Fruit fly (Drosophila melanogaster) whole organism, embryonic: ENCODE data around the gene Abl.
A peak's percentile ranks its signal among the peaks of the same experiment; 100 is the strongest.

Experiments used
- ATbp ChIP-seq: fragments of 200-800 bp; sonication (Bioruptor generic); optimal IDR thresholded peaks from 2 replicates; lab custom pipeline; 2017; ENCODE audit warnings: missing biosample characterization, mild to moderate bottlenecking, missing genetic modification characterization, missing genetic modification reagents
- C15 ChIP-seq: fragments of 200-800 bp; sonication (Bioruptor generic); IDR thresholded peaks from 3 replicates; pipeline ENCODE4 v1.3.6; 2022; ENCODE audit warnings: missing biosample characterization, missing genetic modification characterization
- CG1024 ChIP-seq: fragments of 200-800 bp; sonication (Bioruptor generic); IDR thresholded peaks from 2 replicates; pipeline ENCODE4 v1.3.6; 2022; ENCODE audit warnings: missing biosample characterization, missing genetic modification characterization
- CG10543 ChIP-seq: fragments of 200-800 bp; sonication (Bioruptor generic); optimal IDR thresholded peaks from 3 replicates; lab custom pipeline; 2017; ENCODE audit warnings: missing biosample characterization, mild to moderate bottlenecking, missing genetic modification characterization, moderate library complexity
- CG11695 ChIP-seq: fragments of 200-800 bp; sonication (Bioruptor generic); IDR thresholded peaks from 3 replicates; pipeline ENCODE4 v1.3.6; 2022; ENCODE audit warnings: missing biosample characterization, missing genetic modification characterization
- CG12071 ChIP-seq: fragments of 200-800 bp; sonication (Bioruptor generic); optimal IDR thresholded peaks from 3 replicates; lab custom pipeline; 2018; ENCODE audit warnings: missing biosample characterization, mild to moderate bottlenecking, missing genetic modification characterization
- CG13123 ChIP-seq: fragments of 200-800 bp; sonication (Bioruptor generic); optimal IDR thresholded peaks from 2 replicates; lab custom pipeline; 2016; ENCODE audit warnings: missing biosample characterization, missing genetic modification characterization
- CG14050 ChIP-seq: fragments of 200-800 bp; sonication (Bioruptor generic); IDR thresholded peaks from 3 replicates; pipeline ENCODE4 v1.3.6; 2022; ENCODE audit warnings: missing biosample characterization, missing genetic modification characterization
- CG14965 ChIP-seq: fragments of 200-800 bp; sonication (Bioruptor generic); optimal IDR thresholded peaks from 2 replicates; lab custom pipeline; 2016; ENCODE audit warnings: missing biosample characterization, missing genetic modification characterization, borderline replicate concordance
- CG15479 ChIP-seq: fragments of 200-800 bp; sonication (Bioruptor generic); optimal IDR thresholded peaks from 3 replicates; lab custom pipeline; 2019; ENCODE audit warnings: missing biosample characterization, mild to moderate bottlenecking, missing genetic modification characterization, moderate library complexity
- CG1647 ChIP-seq: fragments of 200-800 bp; sonication (Bioruptor generic); optimal IDR thresholded peaks from 3 replicates; lab custom pipeline; 2016; ENCODE audit warnings: missing biosample characterization, missing genetic modification characterization
- CG16815 ChIP-seq: fragments of 200-800 bp; sonication (Bioruptor generic); optimal IDR thresholded peaks from 3 replicates; lab custom pipeline; 2017; ENCODE audit warnings: missing biosample characterization, mild to moderate bottlenecking, missing genetic modification characterization
- CG1792 ChIP-seq: fragments of 200-800 bp; sonication (Bioruptor generic); optimal IDR thresholded peaks from 2 replicates; lab custom pipeline; 2016; ENCODE audit warnings: missing biosample characterization, missing genetic modification characterization
- CG1832 ChIP-seq: fragments of 200-800 bp; sonication (Bioruptor generic); optimal IDR thresholded peaks from 2 replicates; lab custom pipeline; 2017; ENCODE audit warnings: missing biosample characterization, mild to moderate bottlenecking, missing genetic modification characterization, inconsistent platforms
- CG2712 ChIP-seq: fragments of 200-800 bp; optimal IDR thresholded peaks from 3 replicates; lab custom pipeline; 2019; ENCODE audit warnings: missing biosample characterization, mild to moderate bottlenecking, missing genetic modification characterization, moderate library complexity
- CG30431 ChIP-seq: fragments of 200-800 bp; sonication (Bioruptor generic); optimal IDR thresholded peaks from 2 replicates; lab custom pipeline; 2017; ENCODE audit warnings: missing biosample characterization, missing genetic modification characterization
- CG4820 ChIP-seq: fragments of 200-800 bp; sonication (Bioruptor generic); optimal IDR thresholded peaks from 3 replicates; lab custom pipeline; 2016; ENCODE audit warnings: missing biosample characterization, missing genetic modification characterization
- CG6272 ChIP-seq: fragments of 200-800 bp; sonication (Bioruptor generic); IDR thresholded peaks from 2 replicates; pipeline ENCODE4 v1.3.6; 2022; ENCODE audit warnings: missing biosample characterization, missing genetic modification characterization
- CG6813 ChIP-seq: fragments of 200-800 bp; sonication (Bioruptor generic); optimal IDR thresholded peaks from 2 replicates; lab custom pipeline; 2017; ENCODE audit warnings: missing biosample characterization, missing genetic modification characterization, mild to moderate bottlenecking, moderate library complexity, missing genetic modification reagents
- CG7839 ChIP-seq: fragments of 200-800 bp; sonication (Bioruptor generic); optimal IDR thresholded peaks from 3 replicates; lab custom pipeline; 2018; ENCODE audit warnings: missing biosample characterization, mild to moderate bottlenecking, missing genetic modification characterization, moderate library complexity
- CG8089 ChIP-seq: fragments of 200-800 bp; sonication (Bioruptor generic); optimal IDR thresholded peaks from 3 replicates; lab custom pipeline; 2016; ENCODE audit warnings: missing biosample characterization, missing genetic modification characterization
- CG9876 ChIP-seq: fragments of 200-800 bp; sonication (Bioruptor generic); optimal IDR thresholded peaks from 2 replicates; lab custom pipeline; 2016; ENCODE audit warnings: missing biosample characterization, missing genetic modification characterization
- Dad ChIP-seq: fragments of 200-800 bp; sonication (Bioruptor generic); optimal IDR thresholded peaks from 3 replicates; lab custom pipeline; 2016; ENCODE audit warnings: missing biosample characterization, missing genetic modification characterization
- Dfd ChIP-seq, 2 experiments: fragments of >200 bp; optimal IDR thresholded peaks; 2 replicates each; lab custom pipeline; 2017; ENCODE audit warnings: missing biosample characterization in 2 of 2, missing genetic modification characterization in 2 of 2
- Hey ChIP-seq: fragments of 200-800 bp; sonication (Bioruptor generic); optimal IDR thresholded peaks from 3 replicates; lab custom pipeline; 2018; ENCODE audit warnings: missing biosample characterization, mild to moderate bottlenecking, missing genetic modification characterization
- HmgD ChIP-seq: fragments of 200-800 bp; sonication (Bioruptor generic); optimal IDR thresholded peaks from 3 replicates; lab custom pipeline; 2016; ENCODE audit warnings: missing biosample characterization, missing genetic modification characterization
- Max ChIP-seq: fragments of 200-800 bp; sonication (Bioruptor generic); optimal IDR thresholded peaks from 2 replicates; lab custom pipeline; 2016; ENCODE audit warnings: missing biosample characterization, mild to moderate bottlenecking, missing genetic modification characterization
- Neu2 ChIP-seq: fragments of 200-800 bp; sonication (Bioruptor generic); optimal IDR thresholded peaks from 3 replicates; lab custom pipeline; 2016; ENCODE audit warnings: missing biosample characterization, missing genetic modification characterization, borderline replicate concordance
- Optix ChIP-seq: fragments of 200-800 bp; sonication (Bioruptor generic); IDR thresholded peaks from 3 replicates; pipeline ENCODE4 v1.3.6; 2022; ENCODE audit warnings: missing biosample characterization, missing genetic modification characterization
- Poxn ChIP-seq: fragments of 200-800 bp; sonication (Bioruptor generic); IDR thresholded peaks from 2 replicates; pipeline ENCODE4 v1.3.6; 2022; ENCODE audit warnings: missing biosample characterization, missing genetic modification characterization
- Sox100B ChIP-seq: fragments of 200-800 bp; sonication (Bioruptor generic); optimal IDR thresholded peaks from 3 replicates; lab custom pipeline; 2018; ENCODE audit warnings: missing biosample characterization, mild to moderate bottlenecking, missing genetic modification characterization
- Sox102F ChIP-seq: fragments of 200-800 bp; sonication (Bioruptor generic); optimal IDR thresholded peaks from 2 replicates; lab custom pipeline; 2018; ENCODE audit warnings: missing biosample characterization, mild to moderate bottlenecking, missing genetic modification characterization, moderate library complexity
- Vsx1 ChIP-seq: fragments of 200-800 bp; sonication (Bioruptor generic); optimal IDR thresholded peaks from 2 replicates; lab custom pipeline; 2017; ENCODE audit warnings: missing biosample characterization, mild to moderate bottlenecking, missing genetic modification characterization, missing genetic modification reagents
- btn ChIP-seq: fragments of 200-800 bp; sonication (Bioruptor generic); optimal IDR thresholded peaks from 2 replicates; lab custom pipeline; 2016; ENCODE audit warnings: missing biosample characterization, missing genetic modification characterization
- cg ChIP-seq: fragments of 200-800 bp; sonication (Bioruptor generic); optimal IDR thresholded peaks from 3 replicates; lab custom pipeline; 2019; ENCODE audit warnings: missing biosample characterization, mild to moderate bottlenecking, missing genetic modification characterization, moderate library complexity
- en ChIP-seq: fragments of 200-800 bp; sonication (Bioruptor generic); optimal IDR thresholded peaks from 2 replicates; lab custom pipeline; 2016; ENCODE audit warnings: missing biosample characterization, missing genetic modification characterization
- ewg ChIP-seq: fragments of 200-800 bp; sonication (Bioruptor generic); optimal IDR thresholded peaks from 3 replicates; lab custom pipeline; 2017; ENCODE audit warnings: mild to moderate bottlenecking, missing biosample characterization, missing genetic modification reagents, missing genetic modification characterization
- kah ChIP-seq: fragments of 200-800 bp; sonication (Bioruptor generic); optimal IDR thresholded peaks from 2 replicates; lab custom pipeline; 2018; ENCODE audit warnings: missing biosample characterization, mild to moderate bottlenecking, missing genetic modification characterization
- lilli ChIP-seq: fragments of 200-800 bp; sonication (Bioruptor generic); optimal IDR thresholded peaks from 3 replicates; lab custom pipeline; 2016; ENCODE audit warnings: missing biosample characterization, missing genetic modification characterization
- nom ChIP-seq: fragments of 200-800 bp; sonication (Bioruptor generic); optimal IDR thresholded peaks from 2 replicates; lab custom pipeline; 2017; ENCODE audit warnings: missing biosample characterization, missing genetic modification characterization, mild to moderate bottlenecking, moderate library complexity, missing genetic modification reagents
- odd ChIP-seq: fragments of 200-800 bp; sonication (Bioruptor generic); optimal IDR thresholded peaks from 2 replicates; lab custom pipeline; 2017; ENCODE audit warnings: missing biosample characterization, mild to moderate bottlenecking, missing genetic modification characterization
- pb ChIP-seq: fragments of 200-800 bp; sonication (Bioruptor generic); optimal IDR thresholded peaks from 3 replicates; lab custom pipeline; 2016; ENCODE audit warnings: missing biosample characterization, missing genetic modification characterization
- peb ChIP-seq: fragments of 200-800 bp; sonication (Bioruptor generic); IDR thresholded peaks from 2 replicates; pipeline ENCODE4 v1.3.6; 2022; ENCODE audit warnings: missing biosample characterization, missing genetic modification characterization
- pros ChIP-seq: fragments of 200-800 bp; sonication (Bioruptor generic); optimal IDR thresholded peaks from 3 replicates; lab custom pipeline; 2019; ENCODE audit warnings: missing biosample characterization, mild to moderate bottlenecking, missing genetic modification characterization, moderate library complexity
- ranshi ChIP-seq: fragments of 200-800 bp; sonication (Bioruptor generic); IDR thresholded peaks from 2 replicates; pipeline ENCODE4 v1.3.6; 2022; ENCODE audit warnings: missing biosample characterization, missing genetic modification characterization
- shn ChIP-seq: fragments of 200-800 bp; sonication (Bioruptor generic); optimal IDR thresholded peaks from 3 replicates; lab custom pipeline; 2016; ENCODE audit warnings: missing biosample characterization, missing genetic modification characterization
- sisA ChIP-seq: fragments of 200-800 bp; sonication (Bioruptor generic); IDR thresholded peaks from 2 replicates; pipeline ENCODE4 v1.3.6; 2022; ENCODE audit warnings: missing biosample characterization, missing genetic modification characterization
- ttk ChIP-seq: fragments of 200-800 bp; sonication (Bioruptor generic); IDR thresholded peaks from 2 replicates; pipeline ENCODE4 v2.1.2; 2022; ENCODE audit warnings: missing biosample characterization, missing genetic modification characterization
- wek ChIP-seq: fragments of 200-800 bp; sonication (Bioruptor generic); optimal IDR thresholded peaks from 3 replicates; lab custom pipeline; 2018; ENCODE audit warnings: missing biosample characterization, mild to moderate bottlenecking, missing genetic modification characterization, moderate library complexity
- zen ChIP-seq: fragments of 200-800 bp; sonication (Bioruptor generic); optimal IDR thresholded peaks from 3 replicates; lab custom pipeline; 2018; ENCODE audit warnings: missing biosample characterization, mild to moderate bottlenecking, missing genetic modification characterization, moderate library complexity
- zf30C ChIP-seq: fragments of 200-800 bp; sonication (Bioruptor generic); optimal IDR thresholded peaks from 3 replicates; lab custom pipeline; 2018; ENCODE audit warnings: missing biosample characterization, mild to moderate bottlenecking, missing genetic modification characterization

Gene Abl

DNA sequence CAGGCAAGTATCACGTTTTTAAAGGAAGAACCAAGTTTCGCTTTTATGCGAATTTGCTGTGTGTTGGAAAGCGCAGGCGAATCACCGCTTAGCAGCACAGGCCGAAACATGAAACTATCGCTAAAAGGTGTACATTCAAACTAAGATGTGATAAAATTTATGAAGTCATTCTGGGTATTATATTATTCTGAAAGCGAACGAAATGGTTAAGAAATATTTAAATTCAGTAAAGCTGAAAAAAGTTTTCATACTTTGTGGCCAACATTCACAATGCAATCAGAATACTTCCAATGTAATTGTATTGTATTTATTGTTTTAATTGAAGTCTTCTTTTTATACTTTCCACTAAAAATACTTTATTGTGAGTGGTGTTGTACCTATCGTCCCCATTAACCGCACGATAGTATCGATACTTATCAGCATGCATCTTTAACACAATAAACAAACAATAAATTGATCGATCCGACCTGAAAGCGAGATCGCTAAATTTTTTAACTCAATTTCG is 66.4 kb downstream of the Abl start, which contains the start of gene Smn (continued):
- no peak for TF ChIP-seq CG6813 (GFP tag; lab: Kevin White, UChicago)
- TF ChIP-seq CG12071: no peak
- peak; percentile 31 for TF ChIP-seq CG8089 (GFP tag; lab: Kevin White, UChicago)
- peak; percentile 52 for TF ChIP-seq shn
- no peak for TF ChIP-seq CG1024 (GFP tag; lab: Robert Waterston, UW)
- no peak for TF ChIP-seq Hey (tag; lab: Kevin White, UChicago)
- 0 out of 2 replicates have a peak, but pooled peaks have one; percentile 11 for TF ChIP-seq sisA (GFP tag; lab: Robert Waterston, UW)
- TF ChIP-seq ranshi: no peak
- no peak for TF ChIP-seq pb (GFP tag; lab: Kevin White, UChicago)
- no peak for TF ChIP-seq btn (GFP tag; lab: Kevin White, UChicago)
- no peak for TF ChIP-seq CG14965 (GFP tag; lab: Kevin White, UChicago)
- no peak for TF ChIP-seq Optix
- TF ChIP-seq Vsx1 (GFP tag; lab: Kevin White, UChicago): no peak
- TF ChIP-seq ttk: no peak
- no peak for TF ChIP-seq odd (GFP tag; lab: Kevin White, UChicago)
- peak; percentile 46 for TF ChIP-seq CG10543 (GFP tag; lab: Kevin White, UChicago)
- no peak for TF ChIP-seq ewg (GFP tag; lab: Kevin White, UChicago)
- no peak for TF ChIP-seq wek (GFP tag; lab: Kevin White, UChicago)
- no peak for TF ChIP-seq CG13123
- no peak for TF ChIP-seq pros (GFP tag; lab: Kevin White, UChicago)
- no peak for TF ChIP-seq CG15479 (GFP tag; lab: Kevin White, UChicago)
- TF ChIP-seq CG4820 (GFP tag; lab: Kevin White, UChicago): peak; percentile 27
- peak; percentile 73 for TF ChIP-seq lilli
- peak; percentile 57 for TF ChIP-seq nom (GFP tag; lab: Kevin White, UChicago)
- peak; percentile 39 for TF ChIP-seq Neu2 (GFP tag; lab: Kevin White, UChicago)
- no peak for TF ChIP-seq kah (GFP tag; lab: Kevin White, UChicago)
- TF ChIP-seq Dad: peak; percentile 3
- no peak for TF ChIP-seq CG30431
- TF ChIP-seq cg (GFP tag; lab: Kevin White, UChicago): no peak
- peak; percentile 46; the same call in 1 of the 2 replicates for TF ChIP-seq Poxn
- TF ChIP-seq Sox102F (GFP tag; lab: Kevin White, UChicago): no peak
- TF ChIP-seq CG1792 (GFP tag; lab: Kevin White, UChicago): peak; percentile 3
- TF ChIP-seq CG9876 (GFP tag; lab: Kevin White, UChicago): no peak
- TF ChIP-seq Sox100B (GFP tag; lab: Kevin White, UChicago): no peak
- TF ChIP-seq zen (tag; lab: Kevin White, UChicago): peak; percentile 28
- no peak for TF ChIP-seq CG1832 (GFP tag; lab: Kevin White, UChicago)
- TF ChIP-seq CG1647: no peak
- peak; percentile 50 for TF ChIP-seq Max (GFP tag; lab: Kevin White, UChicago)
- TF ChIP-seq CG16815 (GFP tag; lab: Kevin White, UChicago): no peak
- TF ChIP-seq CG6272 (GFP tag; lab: Robert Waterston, UW): no peak
- TF ChIP-seq en: peak; percentile 9
- TF ChIP-seq CG14050 (GFP tag; lab: Robert Waterston, UW): no peak
- TF ChIP-seq CG11695 (GFP tag; lab: Robert Waterston, UW): no peak
- TF ChIP-seq zf30C (GFP tag; lab: Kevin White, UChicago): no peak
- TF ChIP-seq HmgD: peak; percentile 4
- no peak for TF ChIP-seq ATbp
- TF ChIP-seq Dfd (GFP tag; optimal IDR thresholded peaks at IDR 0.05; lab: Kevin White, UChicago): no peak
- TF ChIP-seq C15: no peak
- TF ChIP-seq CG2712: peak; percentile 50
- no peak for TF ChIP-seq peb (GFP tag; lab: Robert Waterston, UW)
- TF ChIP-seq CG7839: peak; percentile 40
